Worm (Caenorhabditis elegans) whole organism, L2 larva: Measurements from ENCODE around the gene lin-24.

ENCODE experiments used
- C34F6.9 ChIP-seq: fragments of 150-350 bp; optimal IDR thresholded peaks from 2 replicates; lab custom pipeline; 2014; ENCODE audit warnings: missing biosample characterization, missing genetic modification characterization
- F13H6.1 ChIP-seq: sonication (generic microtip); optimal IDR thresholded peaks from 2 replicates; lab custom pipeline; 2016; ENCODE audit warnings: missing genetic modification characterization, missing compliant biosample characterization
- R02D3.7 ChIP-seq: fragments of 150-350 bp; optimal IDR thresholded peaks from 2 replicates; lab custom pipeline; 2014; ENCODE audit warnings: missing biosample characterization, missing genetic modification characterization
- Y55F3AM.14 ChIP-seq: fragments of 200-800 bp; sonication (Bioruptor generic); optimal IDR thresholded peaks from 2 replicates; lab custom pipeline; 2018; ENCODE audit warnings: mild to moderate bottlenecking, missing genetic modification characterization, missing compliant biosample characterization
- ZK546.5 ChIP-seq: sonication (generic microtip); optimal IDR thresholded peaks from 2 replicates; lab custom pipeline; 2017; ENCODE audit warnings: missing biosample characterization, missing genetic modification characterization
- alr-1 ChIP-seq: fragments of 150-350 bp; optimal IDR thresholded peaks from 2 replicates; lab custom pipeline; 2014; ENCODE audit warnings: missing biosample characterization, missing genetic modification characterization
- aly-2 ChIP-seq: fragments of 150-350 bp; optimal IDR thresholded peaks from 2 replicates; lab custom pipeline; 2014; ENCODE audit warnings: missing biosample characterization, missing genetic modification characterization
- ceh-16 ChIP-seq: fragments of 150-350 bp; optimal IDR thresholded peaks from 2 replicates; lab custom pipeline; 2014; ENCODE audit warnings: missing biosample characterization, missing genetic modification characterization
- ceh-82 ChIP-seq: fragments of 150-350 bp; optimal IDR thresholded peaks from 2 replicates; lab custom pipeline; 2014; ENCODE audit warnings: missing biosample characterization, missing genetic modification characterization
- crh-2 ChIP-seq: sonication (generic microtip); optimal IDR thresholded peaks from 2 replicates; lab custom pipeline; 2017; ENCODE audit warnings: missing biosample characterization, missing genetic modification characterization
- egl-27 ChIP-seq: sonication (generic microtip); optimal IDR thresholded peaks from 3 replicates; lab custom pipeline; 2017; ENCODE audit warnings: missing biosample characterization, missing genetic modification reagents, missing genetic modification characterization
- elt-1 ChIP-seq: fragments of 150-350 bp; optimal IDR thresholded peaks from 2 replicates; lab custom pipeline; 2014; ENCODE audit warnings: missing biosample characterization, missing genetic modification characterization
- elt-3 ChIP-seq: sonication (generic microtip); optimal IDR thresholded peaks from 2 replicates; lab custom pipeline; 2017; ENCODE audit warnings: missing biosample characterization, missing genetic modification characterization
- fos-1 ChIP-seq: fragments of 150-350 bp; optimal IDR thresholded peaks from 2 replicates; lab custom pipeline; 2014; ENCODE audit warnings: missing biosample characterization, missing genetic modification characterization
- gmeb-1 ChIP-seq: fragments of 150-350 bp; optimal IDR thresholded peaks from 2 replicates; lab custom pipeline; 2014; ENCODE audit warnings: missing biosample characterization, missing genetic modification characterization
- lin-11 ChIP-seq: fragments of 150-350 bp; sonication (generic microtip); optimal IDR thresholded peaks from 2 replicates; lab custom pipeline; 2014; ENCODE audit warnings: missing biosample characterization, missing genetic modification characterization, inconsistent platforms, mixed read lengths
- lin-13 ChIP-seq: fragments of 150-350 bp; optimal IDR thresholded peaks from 2 replicates; lab custom pipeline; 2014; ENCODE audit warnings: missing biosample characterization, missing genetic modification reagents, missing genetic modification characterization
- lin-39 ChIP-seq: fragments of 150-350 bp; optimal IDR thresholded peaks from 2 replicates; lab custom pipeline; 2014; ENCODE audit warnings: missing biosample characterization, missing genetic modification reagents, missing genetic modification characterization
- lsy-2 ChIP-seq, 2 experiments: fragments of 150-350 bp in 1 of 2; sonication (generic microtip) in 1 of 2; optimal IDR thresholded peaks; 2 replicates each; lab custom pipeline; 2014 to 2017; ENCODE audit warnings: missing biosample characterization in 2 of 2, missing genetic modification characterization in 2 of 2
- mbf-1 ChIP-seq: sonication (generic microtip); optimal IDR thresholded peaks from 2 replicates; lab custom pipeline; 2017; ENCODE audit warnings: missing biosample characterization, missing genetic modification characterization
- mdl-1 ChIP-seq, 2 experiments: fragments of 150-350 bp in 1 of 2; sonication (generic microtip) in 1 of 2; optimal IDR thresholded peaks; 2 replicates each; lab custom pipeline; 2017; ENCODE audit warnings: missing biosample characterization in 2 of 2, missing genetic modification characterization in 2 of 2
- nhr-10 ChIP-seq: sonication (generic microtip); optimal IDR thresholded peaks from 2 replicates; lab custom pipeline; 2017; ENCODE audit warnings: missing biosample characterization, missing genetic modification characterization
- nhr-12 ChIP-seq: fragments of 150-350 bp; optimal IDR thresholded peaks from 2 replicates; lab custom pipeline; 2014; ENCODE audit warnings: missing biosample characterization, missing genetic modification characterization
- nhr-129 ChIP-seq: fragments of 150-350 bp; optimal IDR thresholded peaks from 2 replicates; lab custom pipeline; 2014; ENCODE audit warnings: missing biosample characterization, missing genetic modification characterization
- nhr-23 ChIP-seq: fragments of 150-350 bp; optimal IDR thresholded peaks from 2 replicates; lab custom pipeline; 2014; ENCODE audit warnings: missing biosample characterization, missing genetic modification reagents, missing genetic modification characterization
- nhr-237 ChIP-seq: fragments of 150-350 bp; optimal IDR thresholded peaks from 2 replicates; lab custom pipeline; 2014; ENCODE audit warnings: missing biosample characterization, missing genetic modification characterization
- nhr-25 ChIP-seq: fragments of 150-350 bp; sonication (generic microtip); optimal IDR thresholded peaks from 3 replicates; lab custom pipeline; 2014; ENCODE audit warnings: missing biosample characterization, missing genetic modification characterization
- nhr-77 ChIP-seq: fragments of 150-350 bp; optimal IDR thresholded peaks from 2 replicates; lab custom pipeline; 2014; ENCODE audit warnings: missing biosample characterization, missing genetic modification characterization
- skn-1 ChIP-seq: sonication (generic microtip); optimal IDR thresholded peaks from 2 replicates; lab custom pipeline; 2017; ENCODE audit warnings: missing biosample characterization, missing genetic modification characterization
- sma-9 ChIP-seq, 2 experiments: fragments of 150-350 bp in 1 of 2; sonication (generic microtip) in 1 of 2; optimal IDR thresholded peaks; 2 replicates each; lab custom pipeline; 2014 to 2016; ENCODE audit warnings: missing genetic modification characterization in 2 of 2, mild to moderate bottlenecking in 1 of 2, missing biosample characterization in 1 of 2, missing compliant biosample characterization in 1 of 2, missing genetic modification reagents in 1 of 2, moderate library complexity in 1 of 2
- snpc-4 ChIP-seq: fragments of 150-350 bp; optimal IDR thresholded peaks from 2 replicates; lab custom pipeline; 2014; ENCODE audit warnings: missing biosample characterization, missing genetic modification characterization
- unc-39 ChIP-seq: fragments of 150-350 bp; optimal IDR thresholded peaks from 2 replicates; lab custom pipeline; 2014; ENCODE audit warnings: missing biosample characterization, missing genetic modification characterization
- unc-55 ChIP-seq: fragments of 150-350 bp; sonication (generic microtip); optimal IDR thresholded peaks from 3 replicates; lab custom pipeline; 2014; ENCODE audit warnings: missing biosample characterization, missing genetic modification reagents, missing genetic modification characterization
- zag-1 ChIP-seq: fragments of 150-350 bp; optimal IDR thresholded peaks from 2 replicates; lab custom pipeline; 2014; ENCODE audit warnings: missing biosample characterization, missing genetic modification characterization
- ztf-1 ChIP-seq: fragments of 200-800 bp; sonication (Bioruptor generic); conservative IDR thresholded peaks from 2 replicates; pipeline ENCODE4 v1.3.6; 2022; ENCODE audit warnings: missing genetic modification characterization, missing compliant biosample characterization

Gene lin-24

ce11 chrIV:12124314-12125084, 4.8 kb upstream of the lin-24 start, which contains the start of gene dhhc-6:
Gene dhhc-6 (plus strand): TSS chrIV:12124952.
- TF ChIP-seq mdl-1 (tag; optimal IDR thresholded peaks at IDR 0.05; lab: Kevin White, UChicago) (no peak), sma-9 (GFP tag; optimal IDR thresholded peaks at IDR 0.05; lab: Kevin White, UChicago) (no peak), sma-9 (tag; optimal IDR thresholded peaks at IDR 0.05; lab: Kevin White, UChicago) (no peak), Y55F3AM.14 (GFP tag; lab: Kevin White, UChicago) (no peak), ceh-82 (tag; lab: Kevin White, UChicago) (no peak)

ce11 chrIV:12126740-12127472, 2.4 kb upstream of the lin-24 start:
- no peak for TF ChIP-seq elt-3
- TF ChIP-seq lsy-2 (tag; optimal IDR thresholded peaks at IDR 0.05; lab: Kevin White, UChicago): peak in 1 of 2 experiments; percentile 15
- TF ChIP-seq, all 48 proteins: peak for 1

ce11 chrIV:12127838-12128237, 1.5 kb upstream of the lin-24 start:
- peak; percentile 31 for TF ChIP-seq unc-55
- peak in 1 of 2 experiments; percentile 43 for TF ChIP-seq lsy-2 (tag; optimal IDR thresholded peaks at IDR 0.05; lab: Kevin White, UChicago)
- TF ChIP-seq snpc-4 (tag; lab: Kevin White, UChicago): no peak
- no peak for TF ChIP-seq nhr-237 (tag; lab: Kevin White, UChicago)
- no peak for TF ChIP-seq skn-1 (tag; lab: Kevin White, UChicago)
- TF ChIP-seq unc-39 (tag; lab: Kevin White, UChicago): no peak
- TF ChIP-seq nhr-10 (tag; lab: Kevin White, UChicago): no peak
- no peak for TF ChIP-seq egl-27 (tag; lab: Kevin White, UChicago)
- no peak for TF ChIP-seq aly-2 (tag; lab: Kevin White, UChicago)
- TF ChIP-seq lin-11 (tag; lab: Kevin White, UChicago): no peak
- peak; percentile 73 for TF ChIP-seq nhr-129 (tag; lab: Kevin White, UChicago)

ce11 chrIV:12128708-12129107, 596 bp upstream of the lin-24 start:
- TF ChIP-seq egl-27 (tag; lab: Kevin White, UChicago) (no peak), elt-1 (tag; lab: Kevin White, UChicago) (no peak), mbf-1 (tag; lab: Kevin White, UChicago) (no peak), nhr-237 (tag; lab: Kevin White, UChicago) (no peak), nhr-12 (tag; lab: Kevin White, UChicago) (no peak), C34F6.9 (peak; percentile 31), ZK546.5 (tag; lab: Kevin White, UChicago) (no peak), nhr-25 (tag; lab: Kevin White, UChicago) (no peak), nhr-129 (tag; lab: Kevin White, UChicago) (peak; percentile 11), gmeb-1 (tag; lab: Kevin White, UChicago) (no peak), fos-1 (tag; lab: Kevin White, UChicago) (peak; percentile 90), Y55F3AM.14 (GFP tag; lab: Kevin White, UChicago) (no peak), unc-55 (peak; percentile 54), zag-1 (no peak), ztf-1 (no peak), R02D3.7 (tag; lab: Kevin White, UChicago) (no peak), F13H6.1 (tag; lab: Kevin White, UChicago) (no peak), skn-1 (tag; lab: Kevin White, UChicago) (no peak), lin-39 (tag; lab: Kevin White, UChicago) (no peak), nhr-77 (tag; lab: Kevin White, UChicago) (no peak), lin-13 (GFP tag; lab: Kevin White, UChicago) (no peak), unc-39 (tag; lab: Kevin White, UChicago) (no peak), nhr-23 (tag; lab: Kevin White, UChicago) (no peak), ceh-16 (tag; lab: Kevin White, UChicago) (no peak), crh-2 (tag; lab: Kevin White, UChicago) (no peak), alr-1 (no peak), nhr-10 (tag; lab: Kevin White, UChicago) (no peak)
